Worm (Caenorhabditis elegans): ENCODE results near the gene pigq-1.

- TF ChIP-seq elt-3 (tag; optimal IDR thresholded peaks at IDR 0.05), result no peak
- no peak for TF ChIP-seq skn-1 (tag; optimal IDR thresholded peaks at IDR 0.05)
- TF ChIP-seq ceh-82 (tag; optimal IDR thresholded peaks at IDR 0.05), result no peak
- no peak for TF ChIP-seq nhr-28 (tag; optimal IDR thresholded peaks at IDR 0.05)
- no peak for TF ChIP-seq ztf-11 (tag; optimal IDR thresholded peaks at IDR 0.05)
- TF ChIP-seq pha-4 (tag; optimal IDR thresholded peaks at IDR 0.05), result no peak
- no peak for TF ChIP-seq fos-1 (tag; optimal IDR thresholded peaks at IDR 0.05)
- TF ChIP-seq mdl-1 (tag; optimal IDR thresholded peaks at IDR 0.05), result no peak
- no peak for TF ChIP-seq nhr-237 (tag; optimal IDR thresholded peaks at IDR 0.05)
- TF ChIP-seq fkh-2 (tag; optimal IDR thresholded peaks at IDR 0.05), result no peak
- no peak for TF ChIP-seq jun-1 (tag; optimal IDR thresholded peaks at IDR 0.05)
- TF ChIP-seq pqm-1 (tag; optimal IDR thresholded peaks at IDR 0.05), result no peak
- TF ChIP-seq zag-1 (tag; optimal IDR thresholded peaks at IDR 0.05), result no peak
Measured at ce11 chrIV:11160707-11161106, 13.7 kb upstream of the pigq-1 start, which contains the start of gene C08F8.15.
